Worm (Caenorhabditis elegans) whole organism, L3 larva: Measurements from ENCODE around the gene Y49A10A.2.
A peak's percentile ranks its signal among the peaks of the same experiment; 100 is the strongest.

Source experiments
- ceh-28 ChIP-seq: fragments of 150-350 bp; optimal IDR thresholded peaks from 2 replicates; lab custom pipeline; 2014; ENCODE audit warnings: missing biosample characterization, missing genetic modification reagents, missing genetic modification characterization
- ceh-82 ChIP-seq: fragments of 150-350 bp; optimal IDR thresholded peaks from 2 replicates; lab custom pipeline; 2014; ENCODE audit warnings: missing biosample characterization, missing genetic modification characterization
- elt-2 ChIP-seq: sonication (generic microtip); optimal IDR thresholded peaks from 2 replicates; lab custom pipeline; 2016; ENCODE audit warnings: missing genetic modification reagents, mild to moderate bottlenecking, missing genetic modification characterization, missing compliant biosample characterization
- hmg-11 ChIP-seq: sonication (generic microtip); optimal IDR thresholded peaks from 2 replicates; lab custom pipeline; 2016; ENCODE audit warnings: missing genetic modification characterization, missing compliant biosample characterization
- nfya-1 ChIP-seq: sonication (generic microtip); optimal IDR thresholded peaks from 2 replicates; lab custom pipeline; 2017; ENCODE audit warnings: missing genetic modification characterization, mild to moderate bottlenecking, missing compliant biosample characterization, antibody characterized with exemption, moderate library complexity; ENCODE audit not compliant: insufficient read depth
- nhr-12 ChIP-seq: fragments of 150-350 bp; optimal IDR thresholded peaks from 2 replicates; lab custom pipeline; 2014; ENCODE audit warnings: missing biosample characterization, missing genetic modification characterization
- nhr-237 ChIP-seq: fragments of 150-350 bp; optimal IDR thresholded peaks from 2 replicates; lab custom pipeline; 2014; ENCODE audit warnings: missing biosample characterization, missing genetic modification characterization
- nhr-25 ChIP-seq: sonication (generic microtip); optimal IDR thresholded peaks from 2 replicates; lab custom pipeline; 2017; ENCODE audit warnings: missing biosample characterization, missing genetic modification characterization
- pqm-1 ChIP-seq: fragments of 150-350 bp; optimal IDR thresholded peaks from 2 replicates; lab custom pipeline; 2017; ENCODE audit warnings: missing biosample characterization, missing genetic modification characterization, inconsistent platforms
- zag-1 ChIP-seq: fragments of 150-350 bp; optimal IDR thresholded peaks from 2 replicates; lab custom pipeline; 2014; ENCODE audit warnings: missing biosample characterization, missing genetic modification characterization

Gene Y49A10A.2

DNA sequence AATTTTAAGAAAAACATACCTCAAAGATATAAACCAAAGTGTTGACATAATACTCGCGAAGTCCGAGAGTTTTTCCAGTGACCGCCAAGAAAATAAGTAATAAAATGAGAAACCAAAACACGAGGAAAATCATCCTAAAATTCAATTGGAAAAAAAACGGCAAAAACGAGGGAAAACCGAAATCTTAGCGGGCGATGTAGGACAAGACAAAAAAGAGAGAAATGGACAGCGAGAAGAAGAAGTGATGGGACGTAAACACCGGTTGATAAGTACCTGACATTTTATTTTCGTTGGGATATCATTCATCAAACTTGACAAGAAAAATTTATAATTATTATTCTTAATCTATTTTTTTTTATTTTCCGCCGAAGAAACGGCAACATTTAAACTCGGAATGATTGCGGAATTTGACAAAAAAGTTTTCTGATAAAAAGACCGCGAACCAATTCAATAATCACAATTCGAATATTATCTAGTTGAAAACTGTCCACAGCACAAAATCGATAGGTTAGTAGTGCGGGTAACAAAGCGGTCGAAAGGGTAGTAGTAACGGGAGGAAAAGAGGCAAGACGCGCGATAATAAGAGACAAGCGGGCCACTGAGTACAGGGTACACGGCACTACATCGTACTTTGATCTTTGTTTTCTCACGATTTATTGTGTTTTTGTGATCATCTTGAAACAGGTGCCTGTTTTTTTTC lies 45.0 kb downstream of the Y49A10A.2 start, which contains the start of gene acl-5:
TSS of gene acl-5 (minus strand) at position 134 of the 700 bp plus-strand sequence.
- TF ChIP-seq nhr-237 (tag; lab: Kevin White, UChicago) (no peak), pqm-1 (tag; lab: Kevin White, UChicago) (peak; percentile 19), elt-2 (tag; lab: Kevin White, UChicago) (peak; percentile 75)

DNA sequence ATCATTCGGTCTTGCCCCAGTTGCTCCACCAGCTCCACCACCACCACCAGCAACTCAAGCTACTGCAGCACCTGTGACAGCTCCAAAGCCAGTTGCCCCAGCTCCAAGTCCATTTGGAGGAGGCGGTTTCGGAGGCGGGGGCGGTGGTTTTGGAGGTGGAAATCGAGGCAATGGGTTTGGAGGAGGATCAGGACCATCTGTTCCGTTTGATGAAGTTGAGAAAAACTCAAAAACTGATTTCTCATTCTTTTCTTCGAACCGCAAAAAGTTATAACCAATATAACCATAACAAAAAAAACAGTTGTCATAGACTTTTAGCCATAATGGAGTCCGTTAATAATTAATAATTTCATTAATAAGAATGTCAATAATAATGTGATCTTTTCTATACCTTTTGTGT lies 51.1 kb downstream of the Y49A10A.2 start:
- TF ChIP-seq hmg-11 (tag; lab: Kevin White, UChicago) (no peak), nfya-1 (tag; lab: Kevin White, UChicago) (no peak), ceh-28 (no peak), nhr-12 (tag; lab: Kevin White, UChicago) (no peak), zag-1 (no peak), elt-2 (tag; lab: Kevin White, UChicago) (no peak), nhr-237 (tag; lab: Kevin White, UChicago) (no peak), ceh-82 (tag; lab: Kevin White, UChicago) (no peak), nhr-25 (tag; lab: Kevin White, UChicago) (no peak), pqm-1 (tag; lab: Kevin White, UChicago) (no peak)
- TF ChIP-seq, all 47 proteins: peak for 0
